Fruit fly (Drosophila melanogaster): ENCODE measurements around the gene gny.

gny gene

dm6 chr2L:10408122-10408576 is 28.2 kb downstream of the gny start, which contains the start of the genes Ip259 and RpS27A (continued):
- TF ChIP-seq Elba2 (GFP tag; optimal IDR thresholded peaks at IDR 0.05) = no peak
- TF ChIP-seq ranshi (GFP tag; IDR thresholded peaks at IDR 0.05) = no peak; the same call in 1 of the 2 replicates
- TF ChIP-seq zfh2 (GFP tag; optimal IDR thresholded peaks at IDR 0.05) = peak; percentile 57
- no peak; the same call in 1 of the 3 replicates for TF ChIP-seq sr (GFP tag; IDR thresholded peaks at IDR 0.05)
- TF ChIP-seq CG12219 (GFP tag; optimal IDR thresholded peaks at IDR 0.05) = peak; percentile 56
- no peak for TF ChIP-seq CG7963 (GFP tag; IDR thresholded peaks at IDR 0.05; ENCODE audit: partially characterized antibody)
- TF ChIP-seq ro (GFP tag; IDR thresholded peaks at IDR 0.05) = no peak
- no peak for TF ChIP-seq aop (GFP tag; IDR thresholded peaks at IDR 0.05)
- no peak for TF ChIP-seq Tbp (GFP tag; optimal IDR thresholded peaks at IDR 0.05)
- TF ChIP-seq sens-2 (GFP tag; IDR thresholded peaks at IDR 0.05) = peak; percentile 86
- peak; percentile 60 for TF ChIP-seq CG7786 (GFP tag; optimal IDR thresholded peaks at IDR 0.05)
- TF ChIP-seq Med (GFP tag) = peak; percentile 97
- no peak for TF ChIP-seq CG18599 (GFP tag; optimal IDR thresholded peaks at IDR 0.05)
- TF ChIP-seq CG6683 (GFP tag; optimal IDR thresholded peaks at IDR 0.05) = peak; percentile 51
- TF ChIP-seq chinmo (GFP tag; IDR thresholded peaks at IDR 0.05; ENCODE audit: partially characterized antibody) = no peak
- TF ChIP-seq MESR4 (GFP tag; optimal IDR thresholded peaks at IDR 0.05) = peak; percentile 100
- TF ChIP-seq CG17359 (tag; optimal IDR thresholded peaks at IDR 0.05) = peak; percentile 75
- peak; percentile 86 for TF ChIP-seq Max (GFP tag; optimal IDR thresholded peaks at IDR 0.05)
- no peak for TF ChIP-seq CG2129 (GFP tag; IDR thresholded peaks at IDR 0.05; ENCODE audit: partially characterized antibody)
- TF ChIP-seq CG12071 (GFP tag; optimal IDR thresholded peaks at IDR 0.05) = no peak
- TF ChIP-seq CG9797 (GFP tag; optimal IDR thresholded peaks at IDR 0.05) = peak; percentile 29
- peak; percentile 79 for TF ChIP-seq CG4707 (GFP tag; optimal IDR thresholded peaks at IDR 0.05)
- TF ChIP-seq CG3065 (GFP tag; optimal IDR thresholded peaks at IDR 0.05) = peak; percentile 61
- TF ChIP-seq CG3281 (GFP tag; optimal IDR thresholded peaks at IDR 0.05) = peak; percentile 81
- peak; percentile 21 for TF ChIP-seq salm (tag; optimal IDR thresholded peaks at IDR 0.05)
- TF ChIP-seq CkIIα-i1 (GFP tag; IDR thresholded peaks at IDR 0.05) = no peak
- peak; percentile 76 for TF ChIP-seq unpg (GFP tag; optimal IDR thresholded peaks at IDR 0.05)
- TF ChIP-seq psq (GFP tag; optimal IDR thresholded peaks at IDR 0.05) = peak; percentile 27
- no peak for TF ChIP-seq sc (optimal IDR thresholded peaks at IDR 0.05)
- peak; percentile 59 for TF ChIP-seq sc (GFP tag; optimal IDR thresholded peaks at IDR 0.05)
- TF ChIP-seq CG4360 (GFP tag; IDR thresholded peaks at IDR 0.05) = 0 out of 2 replicates have a peak, but pooled peaks have one; percentile 40
- TF ChIP-seq MBD-R2 (GFP tag; IDR thresholded peaks at IDR 0.05) = peak; percentile 48; the same call in 1 of the 2 replicates
- peak; percentile 79 for TF ChIP-seq mirr (GFP tag; optimal IDR thresholded peaks at IDR 0.05)
- TF ChIP-seq slbo (GFP tag; IDR thresholded peaks at IDR 0.05) = peak; percentile 72
- TF ChIP-seq pho (GFP tag; optimal IDR thresholded peaks at IDR 0.05) = peak; percentile 50
- TF ChIP-seq Dll (GFP tag; IDR thresholded peaks at IDR 0.05; ENCODE audit: partially characterized antibody) = no peak
- peak; percentile 15 for TF ChIP-seq CG1792 (GFP tag; optimal IDR thresholded peaks at IDR 0.05)
- TF ChIP-seq unc-4 (GFP tag; IDR thresholded peaks at IDR 0.05; ENCODE audit: partially characterized antibody) = no peak
- TF ChIP-seq CG14050 (GFP tag; IDR thresholded peaks at IDR 0.05) = peak; percentile 71
- TF ChIP-seq CG9215 (GFP tag; IDR thresholded peaks at IDR 0.05) = no peak
- peak; percentile 75 for TF ChIP-seq zen (tag; optimal IDR thresholded peaks at IDR 0.05)
- no peak for TF ChIP-seq CG8944 (GFP tag; optimal IDR thresholded peaks at IDR 0.05)
- peak; percentile 61 for TF ChIP-seq Vsx1 (GFP tag; optimal IDR thresholded peaks at IDR 0.05)
- TF ChIP-seq Rfx (GFP tag; IDR thresholded peaks at IDR 0.05) = peak; percentile 86; the same call in 1 of the 2 replicates
- no peak for TF ChIP-seq abd-A (tag; optimal IDR thresholded peaks at IDR 0.05)
- peak; percentile 62 for TF ChIP-seq ac (GFP tag; optimal IDR thresholded peaks at IDR 0.05)
- peak; percentile 66 for TF ChIP-seq tap (tag; optimal IDR thresholded peaks at IDR 0.05)
- peak; percentile 88 for TF ChIP-seq Dbx (GFP tag; IDR thresholded peaks at IDR 0.05)
- peak; percentile 61 for TF ChIP-seq CG8924 (tag; optimal IDR thresholded peaks at IDR 0.05)
- peak; percentile 6 for TF ChIP-seq CG16815 (GFP tag; optimal IDR thresholded peaks at IDR 0.05)
- peak; percentile 64 for TF ChIP-seq CG17568 (GFP tag; optimal IDR thresholded peaks at IDR 0.05)
